Worm (Caenorhabditis elegans): ENCODE data around the gene ace-4.

Gene ace-4

ce11 chrII:14250147-14250965 lies 52.5 kb downstream of the ace-4 start, which contains the start of gene hmg-1.1 (continued):
- TF ChIP-seq mdl-1 (tag; optimal IDR thresholded peaks at IDR 0.05), result peak in 1 of 2 experiments; percentile 60
- TF ChIP-seq lin-13 (GFP tag; optimal IDR thresholded peaks at IDR 0.05), result peak; percentile 20
- TF ChIP-seq efl-1 (optimal IDR thresholded peaks at IDR 0.05), result peak; percentile 74 to 79
- TF ChIP-seq efl-1 (GFP tag; optimal IDR thresholded peaks at IDR 0.05 in 1 of 2), result peak; percentile 47 to 94
- TF ChIP-seq pax-3 (tag; optimal IDR thresholded peaks at IDR 0.05), result peak; percentile 10
- TF ChIP-seq snpc-4 (tag; optimal IDR thresholded peaks at IDR 0.05), result peak; percentile 58
- TF ChIP-seq unc-30 (tag; optimal IDR thresholded peaks at IDR 0.05), result no peak
- peak; percentile 71 for TF ChIP-seq ceh-8 (GFP tag; optimal IDR thresholded peaks at IDR 0.05)
- no peak for TF ChIP-seq sup-37 (GFP tag; optimal IDR thresholded peaks at IDR 0.05)
- TF ChIP-seq aly-2 (tag; optimal IDR thresholded peaks at IDR 0.05), result no peak
- TF ChIP-seq efl-3 (GFP tag; optimal IDR thresholded peaks at IDR 0.05), result no peak
- TF ChIP-seq nhr-20 (tag; optimal IDR thresholded peaks at IDR 0.05), result peak; percentile 68
- TF ChIP-seq zag-1 (tag; optimal IDR thresholded peaks at IDR 0.05), result no peak
- no peak for TF ChIP-seq nhr-237 (tag; optimal IDR thresholded peaks at IDR 0.05)
- TF ChIP-seq lin-14 (GFP tag; optimal IDR thresholded peaks at IDR 0.05), result peak; percentile 90
- TF ChIP-seq isw-1 (GFP tag; IDR thresholded peaks at IDR 0.05), result peak; percentile 12; the same call in 1 of the 2 replicates
- TF ChIP-seq egl-13 (tag; optimal IDR thresholded peaks at IDR 0.05), result peak; percentile 41
- no peak for TF ChIP-seq tlp-1 (tag; optimal IDR thresholded peaks at IDR 0.05)
- no peak for TF ChIP-seq egl-27 (tag; optimal IDR thresholded peaks at IDR 0.05)
- TF ChIP-seq nhr-90 (tag; optimal IDR thresholded peaks at IDR 0.05; ENCODE audit: poor library complexity), result peak; percentile 64
- TF ChIP-seq ceh-88 (GFP tag; IDR thresholded peaks at IDR 0.05), result no peak; the same call in 1 of the 2 replicates
- peak; percentile 43 for TF ChIP-seq unc-130 (tag; optimal IDR thresholded peaks at IDR 0.05)
- TF ChIP-seq aha-1 (tag; optimal IDR thresholded peaks at IDR 0.05), result no peak
- TF ChIP-seq lir-3 (tag; optimal IDR thresholded peaks at IDR 0.05; ENCODE audit: poor library complexity), result peak; percentile 61
- TF ChIP-seq lin-15B (tag; optimal IDR thresholded peaks at IDR 0.05), result peak; percentile 8
- peak; percentile 56 for TF ChIP-seq fos-1 (tag; optimal IDR thresholded peaks at IDR 0.05)
- no peak for TF ChIP-seq hlh-17 (GFP tag; optimal IDR thresholded peaks at IDR 0.05; ENCODE audit: borderline replicate concordance)
- TF ChIP-seq irx-1 (tag; optimal IDR thresholded peaks at IDR 0.05), result peak; percentile 18
- no peak for TF ChIP-seq pag-3 (tag; optimal IDR thresholded peaks at IDR 0.05; ENCODE audit: borderline replicate concordance, insufficient read depth)
- TF ChIP-seq ceh-90 (tag; optimal IDR thresholded peaks at IDR 0.05), result no peak
- TF ChIP-seq nhr-28 (tag; optimal IDR thresholded peaks at IDR 0.05), result no peak
- TF ChIP-seq elt-2 (tag; optimal IDR thresholded peaks at IDR 0.05), result peak; percentile 0
- peak; percentile 14 for TF ChIP-seq nhr-85 (tag)
- TF ChIP-seq nhr-11 (tag; optimal IDR thresholded peaks at IDR 0.05), result no peak
- TF ChIP-seq nhr-77 (tag; optimal IDR thresholded peaks at IDR 0.05), result peak; percentile 89
- no peak for TF ChIP-seq C34B4.2 (tag; optimal IDR thresholded peaks at IDR 0.05)
- no peak for TF ChIP-seq ces-1 (GFP tag; optimal IDR thresholded peaks at IDR 0.05)
- TF ChIP-seq C16A3.4 (tag; optimal IDR thresholded peaks at IDR 0.05), result peak; percentile 60
- TF ChIP-seq ztf-4 (tag; optimal IDR thresholded peaks at IDR 0.05), result peak; percentile 79
- peak; percentile 87 for TF ChIP-seq fkh-8 (tag; optimal IDR thresholded peaks at IDR 0.05)
- peak; percentile 85 for TF ChIP-seq snu-23 (GFP tag; optimal IDR thresholded peaks at IDR 0.05)
- peak; percentile 83 for TF ChIP-seq nhr-71 (tag; optimal IDR thresholded peaks at IDR 0.05)
- TF ChIP-seq ceh-63 (GFP tag; optimal IDR thresholded peaks at IDR 0.05), result no peak
- TF ChIP-seq unc-62 (GFP tag; optimal IDR thresholded peaks at IDR 0.05), result no peak
- TF ChIP-seq ets-5 (GFP tag; IDR thresholded peaks at IDR 0.05), result no peak
- TF ChIP-seq fkh-4 (tag; optimal IDR thresholded peaks at IDR 0.05; ENCODE audit: borderline replicate concordance), result no peak
- no peak for TF ChIP-seq ama-1 (optimal IDR thresholded peaks at IDR 0.05)
- TF ChIP-seq zip-4 (GFP tag; optimal IDR thresholded peaks at IDR 0.05), result no peak
- TF ChIP-seq lin-39 (tag; optimal IDR thresholded peaks at IDR 0.05), result no peak
- TF ChIP-seq C04F5.9 (tag; optimal IDR thresholded peaks at IDR 0.05), result no peak
- TF ChIP-seq lsy-2 (tag; optimal IDR thresholded peaks at IDR 0.05), result peak; percentile 35 to 76
- TF ChIP-seq sox-4 (tag; optimal IDR thresholded peaks at IDR 0.05), result no peak

All from whole organism, L1 larva.